In the genomic region with DNA sequence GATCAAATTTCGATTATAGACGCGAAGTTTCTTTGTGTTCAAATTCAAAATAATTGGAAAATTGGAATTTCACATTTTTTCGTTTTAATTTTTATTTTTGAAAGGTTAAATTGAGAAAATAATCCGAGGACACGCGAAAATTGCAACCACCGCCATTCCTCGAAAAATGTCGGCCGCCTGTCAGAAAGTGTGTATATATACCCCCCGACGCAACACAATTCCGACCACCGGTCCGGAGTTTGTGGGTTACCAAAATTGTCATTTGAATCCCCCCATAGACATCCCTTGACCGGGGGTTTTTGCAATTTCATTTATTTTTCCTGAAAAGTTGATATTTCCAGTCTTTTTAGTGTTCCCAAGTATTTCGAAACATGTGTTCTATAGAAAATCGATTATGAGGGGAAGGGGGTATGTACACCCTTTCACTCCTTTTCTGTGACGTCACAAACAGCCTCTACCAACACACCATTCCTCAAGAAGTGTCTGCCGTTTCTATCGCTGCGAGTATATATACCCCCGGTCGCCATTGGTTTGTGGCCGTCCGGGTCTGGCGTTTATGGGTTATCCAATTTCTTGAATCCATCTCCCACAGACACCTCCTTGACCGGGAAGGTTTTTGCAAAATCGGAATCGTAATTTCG, we compare ENCODE assay signal across 5 worm cellular contexts.
TF ChIP-seq lines count a peak whose summit lies in the region.

A gene (minus strand): TSS at position 51 of the 641 bp plus-strand sequence.

TF ChIP-seq in whole organism, L1 larva, 84 proteins besides CTCF, POLR2A, EP300 and RAD21 (continues in another document):
- TF ChIP-seq lsy-2 (tag; optimal IDR thresholded peaks at IDR 0.05; lab: Kevin White, UChicago), result peak; percentile 62 to 65
- peak; percentile 74 for TF ChIP-seq irx-1 (tag; optimal IDR thresholded peaks at IDR 0.05; lab: Kevin White, UChicago)
- peak; percentile 31 for TF ChIP-seq elt-2 (tag; optimal IDR thresholded peaks at IDR 0.05; lab: Kevin White, UChicago)
- TF ChIP-seq unc-62 (GFP tag; optimal IDR thresholded peaks at IDR 0.05; lab: Kevin White, UChicago), result no peak
- peak; percentile 24 for TF ChIP-seq sox-4 (tag; optimal IDR thresholded peaks at IDR 0.05; lab: Kevin White, UChicago)
- peak; percentile 28 for TF ChIP-seq lin-13 (GFP tag; optimal IDR thresholded peaks at IDR 0.05; lab: Kevin White, UChicago)
- TF ChIP-seq nhr-19 (GFP tag; conservative IDR thresholded peaks at IDR 0.05; lab: Robert Waterston, UW), result peak; percentile 82
- 0 out of 2 replicates have a peak, but pooled peaks have one; percentile 50 for TF ChIP-seq mab-9 (GFP tag; IDR thresholded peaks at IDR 0.05; lab: Robert Waterston, UW)
- TF ChIP-seq dsc-1 (tag; optimal IDR thresholded peaks at IDR 0.05; lab: Kevin White, UChicago), result peak; percentile 86
- TF ChIP-seq zip-4 (GFP tag; optimal IDR thresholded peaks at IDR 0.05; lab: Kevin White, UChicago), result peak; percentile 77
- peak; percentile 54 for TF ChIP-seq isw-1 (GFP tag; IDR thresholded peaks at IDR 0.05; lab: Robert Waterston, UW)
- no peak for TF ChIP-seq nhr-11 (tag; optimal IDR thresholded peaks at IDR 0.05; lab: Kevin White, UChicago)
- peak; percentile 32 for TF ChIP-seq lir-3 (tag; optimal IDR thresholded peaks at IDR 0.05; lab: Kevin White, UChicago; ENCODE audit: poor library complexity)
- TF ChIP-seq nhr-77 (tag; optimal IDR thresholded peaks at IDR 0.05; lab: Kevin White, UChicago), result peak; percentile 55
- TF ChIP-seq ceh-90 (tag; optimal IDR thresholded peaks at IDR 0.05; lab: Kevin White, UChicago), result no peak
- TF ChIP-seq ztf-11 (tag; optimal IDR thresholded peaks at IDR 0.05; lab: Kevin White, UChicago), result peak; percentile 21 to 80

TF ChIP-seq in whole organism, L3 larva, 47 proteins besides CTCF, POLR2A, EP300 and RAD21 (continues in another document):
- TF ChIP-seq jun-1 (tag; optimal IDR thresholded peaks at IDR 0.05; lab: Kevin White, UChicago) (peak; percentile 47), fos-1 (tag; optimal IDR thresholded peaks at IDR 0.05; lab: Kevin White, UChicago) (no peak), nhr-76 (tag; optimal IDR thresholded peaks at IDR 0.05; lab: Kevin White, UChicago) (no peak), ceh-9 (tag; optimal IDR thresholded peaks at IDR 0.05; lab: Kevin White, UChicago) (no peak), unc-39 (tag; optimal IDR thresholded peaks at IDR 0.05; lab: Kevin White, UChicago) (no peak), hmg-11 (tag; optimal IDR thresholded peaks at IDR 0.05; lab: Kevin White, UChicago) (peak; percentile 77), nhr-25 (tag; optimal IDR thresholded peaks at IDR 0.05; lab: Kevin White, UChicago) (peak; percentile 89), nhr-77 (tag; optimal IDR thresholded peaks at IDR 0.05; lab: Kevin White, UChicago) (peak; percentile 91), nhr-11 (tag; optimal IDR thresholded peaks at IDR 0.05; lab: Kevin White, UChicago) (no peak), pqm-1 (tag; optimal IDR thresholded peaks at IDR 0.05; lab: Kevin White, UChicago) (no peak), mdl-1 (tag; optimal IDR thresholded peaks at IDR 0.05; lab: Kevin White, UChicago) (no peak), nfya-1 (tag; optimal IDR thresholded peaks at IDR 0.05; lab: Kevin White, UChicago; ENCODE audit: insufficient read depth) (peak; percentile 56), snpc-4 (tag; optimal IDR thresholded peaks at IDR 0.05; lab: Kevin White, UChicago) (peak; percentile 98), ztf-11 (tag; optimal IDR thresholded peaks at IDR 0.05; lab: Kevin White, UChicago) (no peak), elt-1 (tag; optimal IDR thresholded peaks at IDR 0.05; lab: Kevin White, UChicago) (no peak), elt-2 (tag; optimal IDR thresholded peaks at IDR 0.05; lab: Kevin White, UChicago) (peak; percentile 43), lin-15B (tag; optimal IDR thresholded peaks at IDR 0.05; lab: Kevin White, UChicago) (no peak), zag-1 (tag; optimal IDR thresholded peaks at IDR 0.05; lab: Kevin White, UChicago) (no peak)

TF ChIP-seq in whole organism, early embryonic, 17 proteins besides CTCF, POLR2A, EP300 and RAD21:
- peak; percentile 67 for TF ChIP-seq tbx-37 (GFP tag; conservative IDR thresholded peaks at IDR 0.05; lab: Robert Waterston, UW)
- peak; percentile 91 for TF ChIP-seq aly-1 (tag; optimal IDR thresholded peaks at IDR 0.05; lab: Kevin White, UChicago)
- TF ChIP-seq tbx-11 (GFP tag; IDR thresholded peaks at IDR 0.05; lab: Robert Waterston, UW), result peak; percentile 85
- TF ChIP-seq hmg-4 (GFP tag; optimal IDR thresholded peaks at IDR 0.05; lab: Kevin White, UChicago), result peak; percentile 98
- TF ChIP-seq sea-1 (GFP tag; conservative IDR thresholded peaks at IDR 0.05; lab: Robert Waterston, UW), result peak; percentile 88
- peak; percentile 79 for TF ChIP-seq hnd-1 (tag; optimal IDR thresholded peaks at IDR 0.05; lab: Kevin White, UChicago)
- TF ChIP-seq tra-4 (tag; optimal IDR thresholded peaks at IDR 0.05; lab: Kevin White, UChicago), result peak; percentile 88
- no peak for TF ChIP-seq ama-1 (optimal IDR thresholded peaks at IDR 0.05; lab: Kevin White, UChicago)
- peak; percentile 89 for TF ChIP-seq F13C5.2 (tag; optimal IDR thresholded peaks at IDR 0.05; lab: Kevin White, UChicago)
- peak; percentile 91 for TF ChIP-seq pes-1 (GFP tag; IDR thresholded peaks at IDR 0.05; lab: Robert Waterston, UW)
- peak; percentile 65 for TF ChIP-seq hmbx-1 (tag; optimal IDR thresholded peaks at IDR 0.05; lab: Kevin White, UChicago)
- TF ChIP-seq scrt-1 (GFP tag; IDR thresholded peaks at IDR 0.05; lab: Robert Waterston, UW), result peak; percentile 84
- TF ChIP-seq ceh-13 (GFP tag; optimal IDR thresholded peaks at IDR 0.05; lab: Kevin White, UChicago), result peak; percentile 91
- peak; percentile 79 for TF ChIP-seq flt-1 (GFP tag; IDR thresholded peaks at IDR 0.05; lab: Robert Waterston, UW)
- TF ChIP-seq B0310.2 (tag; optimal IDR thresholded peaks at IDR 0.05; lab: Kevin White, UChicago), result peak; percentile 95
- TF ChIP-seq ets-7 (tag; optimal IDR thresholded peaks at IDR 0.05; lab: Kevin White, UChicago), result peak; percentile 90
- peak; percentile 82 for TF ChIP-seq ceh-36 (tag; optimal IDR thresholded peaks at IDR 0.05; lab: Kevin White, UChicago)

TF ChIP-seq in whole organism, midembryonic, 9 proteins besides CTCF, POLR2A, EP300 and RAD21:
- TF ChIP-seq cog-1 (tag; optimal IDR thresholded peaks at IDR 0.05; lab: Kevin White, UChicago), result peak; percentile 82
- TF ChIP-seq tab-1 (GFP tag; IDR thresholded peaks at IDR 0.05; lab: Robert Waterston, UW), result peak; percentile 90
- TF ChIP-seq ztf-29 (GFP tag; IDR thresholded peaks at IDR 0.05; lab: Robert Waterston, UW), result peak; percentile 83
- peak; percentile 87 for TF ChIP-seq T22C8.4 (GFP tag; IDR thresholded peaks at IDR 0.05; lab: Robert Waterston, UW)
- TF ChIP-seq flt-1 (GFP tag; IDR thresholded peaks at IDR 0.05; lab: Robert Waterston, UW), result peak; percentile 93
- TF ChIP-seq med-1 (GFP tag; optimal IDR thresholded peaks at IDR 0.05; lab: Kevin White, UChicago; ENCODE audit: insufficient read depth), result peak; percentile 66
- TF ChIP-seq klf-2 (GFP tag; conservative IDR thresholded peaks at IDR 0.05; lab: Robert Waterston, UW), result peak; percentile 86
- TF ChIP-seq ref-1 (GFP tag; conservative IDR thresholded peaks at IDR 0.05; lab: Robert Waterston, UW), result peak; percentile 84
- peak; percentile 93 for TF ChIP-seq ztf-23 (GFP tag; IDR thresholded peaks at IDR 0.05; lab: Robert Waterston, UW)
TF ChIP-seq in whole organism, midembryonic: peak in this region for 9.

TF ChIP-seq in whole organism, young adult, 124 proteins besides CTCF, POLR2A, EP300 and RAD21 (continues in another document):
- peak; percentile 81 for TF ChIP-seq tbp1 (GFP tag; optimal IDR thresholded peaks at IDR 0.05; lab: Kevin White, UChicago)
- peak; percentile 89 for TF ChIP-seq lin-40 (tag; optimal IDR thresholded peaks at IDR 0.05; lab: Kevin White, UChicago)
- peak; percentile 64 for TF ChIP-seq gei-17 (GFP tag; optimal IDR thresholded peaks at IDR 0.05; lab: Kevin White, UChicago)
- TF ChIP-seq die-1 (tag; optimal IDR thresholded peaks at IDR 0.05; lab: Kevin White, UChicago), result peak; percentile 2
- TF ChIP-seq egl-18 (GFP tag; IDR thresholded peaks at IDR 0.05; lab: Robert Waterston, UW), result no peak
- TF ChIP-seq F49E8.2 (tag; optimal IDR thresholded peaks at IDR 0.05; lab: Kevin White, UChicago; ENCODE audit: insufficient read depth), result no peak
- TF ChIP-seq dpff-1 (tag; optimal IDR thresholded peaks at IDR 0.05; lab: Kevin White, UChicago), result no peak
- no peak for TF ChIP-seq lsy-27 (tag; optimal IDR thresholded peaks at IDR 0.05; lab: Kevin White, UChicago; ENCODE audit: borderline replicate concordance, insufficient read depth)
- TF ChIP-seq aptf-3 (GFP tag; IDR thresholded peaks at IDR 0.05; lab: Robert Waterston, UW), result no peak
- no peak for TF ChIP-seq Y79H2A.3 (GFP tag; conservative IDR thresholded peaks at IDR 0.05; lab: Robert Waterston, UW)
- TF ChIP-seq F37B4.10 (GFP tag; IDR thresholded peaks at IDR 0.05; lab: Robert Waterston, UW), result no peak
- peak; percentile 62 for TF ChIP-seq F52B5.7 (tag; optimal IDR thresholded peaks at IDR 0.05; lab: Kevin White, UChicago)
- TF ChIP-seq ekl-4 (GFP tag; IDR thresholded peaks at IDR 0.05; lab: Robert Waterston, UW), result peak; percentile 68; the same call in 1 of the 2 replicates
- no peak for TF ChIP-seq nhr-27 (tag; optimal IDR thresholded peaks at IDR 0.05; lab: Kevin White, UChicago)
- peak; percentile 70 for TF ChIP-seq chd-7 (tag; optimal IDR thresholded peaks at IDR 0.05; lab: Kevin White, UChicago)
- TF ChIP-seq ceh-100 (GFP tag; IDR thresholded peaks at IDR 0.05; lab: Robert Waterston, UW), result no peak
- no peak for TF ChIP-seq hlh-12 (tag; optimal IDR thresholded peaks at IDR 0.05; lab: Kevin White, UChicago)
- TF ChIP-seq snpc-3.4 (tag; optimal IDR thresholded peaks at IDR 0.05; lab: Kevin White, UChicago), result peak; percentile 95
- no peak for TF ChIP-seq nfya-2 (GFP tag; IDR thresholded peaks at IDR 0.05; lab: Robert Waterston, UW)
- TF ChIP-seq C06A6.2 (GFP tag; conservative IDR thresholded peaks at IDR 0.05; lab: Robert Waterston, UW), result peak; percentile 55; the same call in 1 of the 2 replicates
- no peak for TF ChIP-seq B0019.2 (GFP tag; conservative IDR thresholded peaks at IDR 0.05; lab: Robert Waterston, UW)
- peak; percentile 38 for TF ChIP-seq ztf-18 (tag; optimal IDR thresholded peaks at IDR 0.05; lab: Kevin White, UChicago)
- peak; percentile 11 for TF ChIP-seq lsl-1 (GFP tag; optimal IDR thresholded peaks at IDR 0.05; lab: Kevin White, UChicago)
- peak; percentile 36 to 68 for TF ChIP-seq let-607 (tag; optimal IDR thresholded peaks at IDR 0.05; lab: Kevin White, UChicago)
- TF ChIP-seq nhr-120 (GFP tag; IDR thresholded peaks at IDR 0.05; lab: Robert Waterston, UW), result peak; percentile 9; the same call in 1 of the 2 replicates
- TF ChIP-seq F57A8.1 (GFP tag; optimal IDR thresholded peaks at IDR 0.05; lab: Kevin White, UChicago), result peak; percentile 34
- no peak for TF ChIP-seq ceh-91 (GFP tag; IDR thresholded peaks at IDR 0.05; lab: Robert Waterston, UW)
- peak; percentile 77 for TF ChIP-seq zim-3 (tag; optimal IDR thresholded peaks at IDR 0.05; lab: Kevin White, UChicago)
- peak; percentile 30 for TF ChIP-seq nhr-90 (tag; optimal IDR thresholded peaks at IDR 0.05; lab: Kevin White, UChicago)
